Fruit fly (Drosophila melanogaster) whole organism, embryonic: Measurements from ENCODE around the gene shf.

Source experiments
- Ada2b ChIP-seq: fragments of 200-800 bp; sonication (Bioruptor generic); IDR thresholded peaks from 2 replicates; pipeline ENCODE4 v1.3.6; 2022; ENCODE audit warnings: missing biosample characterization, missing genetic modification characterization
- Adf1 ChIP-seq: fragments of 200-800 bp; sonication (Bioruptor generic); IDR thresholded peaks from 2 replicates; pipeline ENCODE4 v1.3.6; 2022; ENCODE audit warnings: missing biosample characterization, missing genetic modification characterization
- CG10543 ChIP-seq: fragments of 200-800 bp; sonication (Bioruptor generic); optimal IDR thresholded peaks from 3 replicates; lab custom pipeline; 2017; ENCODE audit warnings: missing biosample characterization, mild to moderate bottlenecking, missing genetic modification characterization, moderate library complexity
- CG12104 ChIP-seq: fragments of 200-800 bp; sonication (Bioruptor generic); optimal IDR thresholded peaks from 3 replicates; lab custom pipeline; 2016; ENCODE audit warnings: missing biosample characterization, missing genetic modification characterization
- CG1233 ChIP-seq: fragments of 200-800 bp; sonication (Bioruptor generic); optimal IDR thresholded peaks from 4 replicates; lab custom pipeline; 2018; ENCODE audit warnings: missing biosample characterization, mild to moderate bottlenecking, missing genetic modification characterization
- CG12659 ChIP-seq: fragments of 200-800 bp; sonication (Bioruptor generic); optimal IDR thresholded peaks from 3 replicates; lab custom pipeline; 2017; ENCODE audit warnings: mild to moderate bottlenecking, missing biosample characterization, missing genetic modification reagents, missing genetic modification characterization
- CG13624 ChIP-seq: fragments of 200-800 bp; sonication (Bioruptor generic); optimal IDR thresholded peaks from 2 replicates; lab custom pipeline; 2016; ENCODE audit warnings: missing biosample characterization, missing genetic modification characterization
- CG13775 ChIP-seq: fragments of 200-800 bp; sonication (Bioruptor generic); optimal IDR thresholded peaks from 3 replicates; lab custom pipeline; 2017; ENCODE audit warnings: missing biosample characterization, mild to moderate bottlenecking, missing genetic modification characterization
- CG15601 ChIP-seq: fragments of 200-800 bp; sonication (Bioruptor generic); optimal IDR thresholded peaks from 3 replicates; lab custom pipeline; 2019; ENCODE audit warnings: missing biosample characterization, mild to moderate bottlenecking, missing genetic modification characterization, moderate library complexity
- CG1647 ChIP-seq: fragments of 200-800 bp; sonication (Bioruptor generic); optimal IDR thresholded peaks from 3 replicates; lab custom pipeline; 2016; ENCODE audit warnings: missing biosample characterization, missing genetic modification characterization
- CG1792 ChIP-seq: fragments of 200-800 bp; sonication (Bioruptor generic); optimal IDR thresholded peaks from 2 replicates; lab custom pipeline; 2016; ENCODE audit warnings: missing biosample characterization, missing genetic modification characterization
- CG2199 ChIP-seq: fragments of 200-800 bp; sonication (Bioruptor generic); IDR thresholded peaks from 3 replicates; pipeline ENCODE4 v1.3.6; 2022; ENCODE audit warnings: missing biosample characterization, missing genetic modification characterization
- CG2712 ChIP-seq: fragments of 200-800 bp; optimal IDR thresholded peaks from 3 replicates; lab custom pipeline; 2019; ENCODE audit warnings: missing biosample characterization, mild to moderate bottlenecking, missing genetic modification characterization, moderate library complexity
- CG30020 ChIP-seq: fragments of 200-800 bp; optimal IDR thresholded peaks from 2 replicates; lab custom pipeline; 2019; ENCODE audit warnings: missing biosample characterization, mild to moderate bottlenecking, missing genetic modification characterization, moderate library complexity
- CG30403 ChIP-seq: fragments of 200-800 bp; sonication (Bioruptor generic); optimal IDR thresholded peaks from 3 replicates; lab custom pipeline; 2016; ENCODE audit warnings: missing biosample characterization, missing genetic modification characterization
- CG32772 ChIP-seq: fragments of 200-800 bp; sonication (Bioruptor generic); IDR thresholded peaks from 2 replicates; pipeline ENCODE4 v1.3.6; 2022; ENCODE audit warnings: missing biosample characterization, missing genetic modification characterization
- CG33213 ChIP-seq: fragments of 200-800 bp; sonication (Bioruptor generic); optimal IDR thresholded peaks from 3 replicates; lab custom pipeline; 2016; ENCODE audit warnings: missing biosample characterization, missing genetic modification characterization
- CG3407 ChIP-seq: fragments of 200-800 bp; sonication (Bioruptor generic); optimal IDR thresholded peaks from 2 replicates; lab custom pipeline; 2018; ENCODE audit warnings: missing biosample characterization, mild to moderate bottlenecking, missing genetic modification characterization
- CG43689 ChIP-seq: fragments of 200-800 bp; sonication (Bioruptor generic); IDR thresholded peaks from 2 replicates; pipeline ENCODE4 v1.3.6; 2022; ENCODE audit warnings: missing biosample characterization, missing genetic modification characterization
- CG4617 ChIP-seq: fragments of 200-800 bp; sonication (Bioruptor generic); optimal IDR thresholded peaks from 3 replicates; lab custom pipeline; 2016; ENCODE audit warnings: missing biosample characterization, missing genetic modification characterization, borderline replicate concordance
- CG4854 ChIP-seq: fragments of 200-800 bp; sonication (Bioruptor generic); optimal IDR thresholded peaks from 2 replicates; lab custom pipeline; 2016; ENCODE audit warnings: missing biosample characterization, missing genetic modification characterization, inconsistent platforms
- CG6272 ChIP-seq: fragments of 200-800 bp; sonication (Bioruptor generic); IDR thresholded peaks from 2 replicates; pipeline ENCODE4 v1.3.6; 2022; ENCODE audit warnings: missing biosample characterization, missing genetic modification characterization
- CG6791 ChIP-seq: fragments of 200-800 bp; sonication (Bioruptor generic); IDR thresholded peaks from 3 replicates; pipeline ENCODE4 v1.3.6; 2022; ENCODE audit warnings: missing biosample characterization, missing genetic modification characterization; ENCODE audit not compliant: partially characterized antibody
- CG8290 ChIP-seq, 3 experiments: fragments of 200-800 bp; sonication (Bioruptor generic); optimal IDR thresholded peaks; 2 replicates each; lab custom pipeline; 2016 to 2019; ENCODE audit warnings: missing biosample characterization in 3 of 3, missing genetic modification characterization in 3 of 3, mild to moderate bottlenecking in 2 of 3, moderate library complexity in 1 of 3
- CG8388 ChIP-seq: fragments of 200-800 bp; sonication (Bioruptor generic); optimal IDR thresholded peaks from 2 replicates; lab custom pipeline; 2019; ENCODE audit warnings: missing biosample characterization, mild to moderate bottlenecking, missing genetic modification characterization, moderate library complexity
- Camta ChIP-seq: fragments of 200-800 bp; sonication (Bioruptor generic); optimal IDR thresholded peaks from 2 replicates; lab custom pipeline; 2016; ENCODE audit warnings: missing biosample characterization, missing genetic modification characterization
- Chrac-16 ChIP-seq: fragments of 200-800 bp; sonication (Bioruptor generic); optimal IDR thresholded peaks from 3 replicates; lab custom pipeline; 2016; ENCODE audit warnings: missing biosample characterization, missing genetic modification characterization
- CkIIα-i1 ChIP-seq: fragments of 200-800 bp; sonication (Bioruptor generic); IDR thresholded peaks from 2 replicates; pipeline ENCODE4 v1.3.6; 2022; ENCODE audit warnings: missing biosample characterization, missing genetic modification characterization
- Dip2 ChIP-seq: fragments of 200-800 bp; sonication (Bioruptor generic); IDR thresholded peaks from 2 replicates; pipeline ENCODE4 v1.3.6; 2022; ENCODE audit warnings: missing biosample characterization, missing genetic modification characterization
- Dp ChIP-seq: fragments of 200-800 bp; sonication (Bioruptor generic); optimal IDR thresholded peaks from 2 replicates; lab custom pipeline; 2018; ENCODE audit warnings: missing biosample characterization, mild to moderate bottlenecking, missing genetic modification characterization, moderate library complexity
- Hr39 ChIP-seq: fragments of >200 bp; optimal IDR thresholded peaks from 2 replicates; lab custom pipeline; 2017
- Mad ChIP-seq: fragments of 200-800 bp; sonication (Bioruptor generic); optimal IDR thresholded peaks from 2 replicates; lab custom pipeline; 2016; ENCODE audit warnings: missing biosample characterization, missing genetic modification characterization
- Six4 ChIP-seq: fragments of 200-800 bp; sonication (Bioruptor generic); optimal IDR thresholded peaks from 2 replicates; lab custom pipeline; 2016; ENCODE audit warnings: missing biosample characterization, missing genetic modification characterization
- Stat92E ChIP-seq, 3 experiments: fragments of >200 bp in 2 of 3; fragments of 200-800 bp in 1 of 3; sonication (Bioruptor generic) in 1 of 3; optimal IDR thresholded peaks; 2 replicates each; lab custom pipeline; 2017 to 2019; ENCODE audit warnings: missing biosample characterization in 3 of 3, missing genetic modification characterization in 3 of 3, mild to moderate bottlenecking in 1 of 3, moderate library complexity in 1 of 3
- aop ChIP-seq: fragments of 200-800 bp; sonication (Bioruptor generic); IDR thresholded peaks from 2 replicates; pipeline ENCODE4 v1.3.6; 2022; ENCODE audit warnings: missing biosample characterization, missing genetic modification characterization
- bab2 ChIP-seq: fragments of 200-800 bp; sonication (Bioruptor generic); optimal IDR thresholded peaks from 2 replicates; lab custom pipeline; 2016; ENCODE audit warnings: missing biosample characterization, missing genetic modification characterization
- dmrt99B ChIP-seq: fragments of 200-800 bp; sonication (Bioruptor generic); optimal IDR thresholded peaks from 2 replicates; lab custom pipeline; 2018; ENCODE audit warnings: missing biosample characterization, mild to moderate bottlenecking, missing genetic modification characterization, moderate library complexity
- ftz-f1 ChIP-seq: fragments of 200-800 bp; sonication (Bioruptor generic); optimal IDR thresholded peaks from 2 replicates; lab custom pipeline; 2016; ENCODE audit warnings: missing biosample characterization, missing genetic modification characterization
- gcm ChIP-seq: fragments of 200-800 bp; sonication (Bioruptor generic); optimal IDR thresholded peaks from 2 replicates; lab custom pipeline; 2019; ENCODE audit warnings: missing biosample characterization, mild to moderate bottlenecking, missing genetic modification characterization, moderate library complexity
- h ChIP-seq: fragments of >200 bp; optimal IDR thresholded peaks from 2 replicates; lab custom pipeline; 2017
- jigr1 ChIP-seq: fragments of 200-800 bp; sonication (Bioruptor generic); IDR thresholded peaks from 3 replicates; pipeline ENCODE4 v1.3.6; 2022; ENCODE audit warnings: missing biosample characterization, missing genetic modification characterization
- lab ChIP-seq: fragments of 200-800 bp; sonication (Bioruptor generic); optimal IDR thresholded peaks from 3 replicates; lab custom pipeline; 2017; ENCODE audit warnings: missing biosample characterization, missing genetic modification characterization, mild to moderate bottlenecking, moderate library complexity, missing genetic modification reagents
- lola ChIP-seq, 3 experiments: fragments of >200 bp in 2 of 3; fragments of 200-800 bp in 1 of 3; sonication (Bioruptor generic) in 1 of 3; optimal IDR thresholded peaks; 2 replicates each; lab custom pipeline; 2017 to 2019; ENCODE audit warnings: missing biosample characterization in 3 of 3, missing genetic modification characterization in 3 of 3, mild to moderate bottlenecking in 1 of 3, moderate library complexity in 1 of 3
- mirr ChIP-seq: fragments of 200-800 bp; sonication (Bioruptor generic); optimal IDR thresholded peaks from 3 replicates; lab custom pipeline; 2018; ENCODE audit warnings: missing biosample characterization, mild to moderate bottlenecking, missing genetic modification characterization
- nau ChIP-seq: fragments of 200-800 bp; sonication (Bioruptor generic); optimal IDR thresholded peaks from 3 replicates; lab custom pipeline; 2017; ENCODE audit warnings: missing biosample characterization, mild to moderate bottlenecking, missing genetic modification characterization, missing genetic modification reagents
- onecut ChIP-seq: fragments of 200-800 bp; sonication (Bioruptor generic); IDR thresholded peaks from 2 replicates; pipeline ENCODE4 v1.3.6; 2022; ENCODE audit warnings: missing biosample characterization, missing genetic modification characterization
- pita ChIP-seq: fragments of 200-800 bp; sonication (Bioruptor generic); optimal IDR thresholded peaks from 2 replicates; lab custom pipeline; 2017; ENCODE audit warnings: missing biosample characterization, mild to moderate bottlenecking, missing genetic modification characterization
- pzg ChIP-seq: fragments of 200-800 bp; sonication (Bioruptor generic); optimal IDR thresholded peaks from 3 replicates; lab custom pipeline; 2018; ENCODE audit warnings: missing biosample characterization, mild to moderate bottlenecking, missing genetic modification characterization, moderate library complexity
- sisA ChIP-seq: fragments of 200-800 bp; sonication (Bioruptor generic); IDR thresholded peaks from 2 replicates; pipeline ENCODE4 v1.3.6; 2022; ENCODE audit warnings: missing biosample characterization, missing genetic modification characterization
- usp ChIP-seq: fragments of >200 bp; optimal IDR thresholded peaks from 2 replicates; lab custom pipeline; 2017; ENCODE audit warnings: missing biosample characterization, missing genetic modification characterization
- vvl ChIP-seq: fragments of 200-800 bp; sonication (Bioruptor generic); IDR thresholded peaks from 2 replicates; pipeline ENCODE4 v1.3.6; 2022; ENCODE audit warnings: missing biosample characterization, missing genetic modification characterization
- wek ChIP-seq: fragments of 200-800 bp; sonication (Bioruptor generic); optimal IDR thresholded peaks from 3 replicates; lab custom pipeline; 2018; ENCODE audit warnings: missing biosample characterization, mild to moderate bottlenecking, missing genetic modification characterization, moderate library complexity

shf gene

DNA sequence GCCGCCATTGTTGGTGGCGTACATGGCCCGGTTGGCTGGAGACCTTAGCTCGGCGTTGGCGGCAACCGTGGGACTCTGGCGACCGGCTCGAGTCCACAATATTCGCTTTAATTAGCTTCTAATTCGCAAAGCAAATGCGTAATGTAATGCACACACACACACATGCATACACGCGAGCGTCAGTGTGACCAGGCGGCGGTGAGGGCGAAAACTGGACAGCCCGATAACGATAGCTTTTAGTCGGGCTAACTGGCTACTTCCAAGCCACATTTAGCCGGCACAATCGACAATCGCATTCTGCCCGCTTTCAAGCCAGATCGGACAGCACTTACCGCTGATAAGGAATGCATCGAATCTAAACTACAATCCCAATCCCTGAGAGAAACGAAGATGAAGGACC lies 41.2 kb upstream of the shf start, which contains the start of the genes Nf-YC and xit (continued):
- no peak for TF ChIP-seq CG4854 (GFP tag; lab: Kevin White, UChicago)
- no peak for TF ChIP-seq sisA (GFP tag; lab: Robert Waterston, UW)
- no peak for TF ChIP-seq pita (GFP tag; lab: Kevin White, UChicago)
- no peak for TF ChIP-seq wek (GFP tag; lab: Kevin White, UChicago)
- no peak for TF ChIP-seq CG1792 (GFP tag; lab: Kevin White, UChicago)
- no peak for TF ChIP-seq CG10543 (GFP tag; lab: Kevin White, UChicago)
- no peak for TF ChIP-seq CG8388
- no peak for TF ChIP-seq CG32772 (GFP tag; lab: Robert Waterston, UW)
- no peak for TF ChIP-seq bab2 (GFP tag; lab: Kevin White, UChicago)
- TF ChIP-seq CG33213 (GFP tag; lab: Kevin White, UChicago), result no peak
- no peak for TF ChIP-seq CG12659 (GFP tag; lab: Kevin White, UChicago)
- no peak for TF ChIP-seq CG6272 (GFP tag; lab: Robert Waterston, UW)
- peak; percentile 64 for TF ChIP-seq CG30020 (tag; lab: Kevin White, UChicago)
- TF ChIP-seq h (lab: Kevin White, UChicago), result no peak
- no peak for TF ChIP-seq CG1647
- TF ChIP-seq CG2199 (GFP tag; lab: Robert Waterston, UW), result no peak
- TF ChIP-seq CG15601 (tag; lab: Kevin White, UChicago), result no peak
- peak; percentile 83 for TF ChIP-seq CG4617 (GFP tag; lab: Kevin White, UChicago)
- TF ChIP-seq CG6791 (GFP tag; lab: Robert Waterston, UW), result 0 out of 3 replicates have a peak, but pooled peaks have one; percentile 62
- TF ChIP-seq Six4 (GFP tag; lab: Kevin White, UChicago), result no peak
- TF ChIP-seq jigr1 (GFP tag; lab: Robert Waterston, UW), result no peak
- TF ChIP-seq usp (GFP tag; lab: Kevin White, UChicago), result no peak
- TF ChIP-seq vvl (GFP tag; lab: Robert Waterston, UW), result peak; percentile 48; the same call in 1 of the 2 replicates
- no peak for TF ChIP-seq CG13775 (GFP tag; lab: Kevin White, UChicago)
- no peak for TF ChIP-seq onecut (GFP tag; lab: Robert Waterston, UW)
- TF ChIP-seq CG1233 (GFP tag; lab: Kevin White, UChicago), result no peak
- no peak for TF ChIP-seq Ada2b
- TF ChIP-seq mirr, result no peak
- peak; percentile 18; the same call in 1 of the 2 replicates for TF ChIP-seq Adf1 (GFP tag; lab: Robert Waterston, UW)
- no peak for TF ChIP-seq lab (GFP tag; lab: Kevin White, UChicago)
- TF ChIP-seq dmrt99B, result no peak
- TF ChIP-seq Mad (GFP tag; lab: Kevin White, UChicago), result no peak
- no peak for TF ChIP-seq CkIIα-i1 (GFP tag; lab: Robert Waterston, UW)
- peak; percentile 39 for TF ChIP-seq CG13624 (GFP tag; lab: Kevin White, UChicago)
- no peak for TF ChIP-seq Stat92E (GFP tag; optimal IDR thresholded peaks at IDR 0.05; lab: Kevin White, UChicago)
- TF ChIP-seq Camta (GFP tag; lab: Kevin White, UChicago), result no peak
- TF ChIP-seq pzg, result peak; percentile 95
- no peak for TF ChIP-seq CG3407 (GFP tag; lab: Kevin White, UChicago)
- TF ChIP-seq Hr39, result no peak
- no peak for TF ChIP-seq lola (GFP tag; optimal IDR thresholded peaks at IDR 0.05; lab: Kevin White, UChicago)
- peak; percentile 57 for TF ChIP-seq Dp (GFP tag; lab: Kevin White, UChicago)
- no peak for TF ChIP-seq nau (GFP tag; lab: Kevin White, UChicago)
- no peak for TF ChIP-seq CG8290 (GFP tag; optimal IDR thresholded peaks at IDR 0.05; lab: Kevin White, UChicago)
- no peak for TF ChIP-seq CG8290 (tag; optimal IDR thresholded peaks at IDR 0.05; lab: Kevin White, UChicago)
- TF ChIP-seq CG12104 (GFP tag; lab: Kevin White, UChicago), result no peak
- TF ChIP-seq CG43689 (GFP tag; lab: Robert Waterston, UW), result no peak
- no peak for TF ChIP-seq gcm
- no peak for TF ChIP-seq CG2712
- TF ChIP-seq ftz-f1 (GFP tag; lab: Kevin White, UChicago), result no peak
- TF ChIP-seq Dip2, result no peak
- TF ChIP-seq aop (GFP tag; lab: Robert Waterston, UW), result no peak
- TF ChIP-seq Chrac-16, result no peak
- TF ChIP-seq CG30403, result peak; percentile 4
